Fruit fly (Drosophila melanogaster) whole organism, embryonic: ENCODE measurements around the gene CG8677.

Experiments
- Ada2b ChIP-seq: fragments of 200-800 bp; sonication (Bioruptor generic); IDR thresholded peaks from 2 replicates; pipeline ENCODE4 v1.3.6; 2022; ENCODE audit warnings: missing biosample characterization, missing genetic modification characterization
- Atf3 ChIP-seq: fragments of 200-800 bp; sonication (Bioruptor generic); optimal IDR thresholded peaks from 3 replicates; lab custom pipeline; 2016; ENCODE audit warnings: missing biosample characterization, missing genetic modification characterization
- Atf6 ChIP-seq: fragments of 200-800 bp; sonication (Bioruptor generic); IDR thresholded peaks from 2 replicates; pipeline ENCODE4 v1.3.6; 2022; ENCODE audit warnings: missing biosample characterization, missing genetic modification characterization
- CG11093 ChIP-seq: fragments of 200-800 bp; sonication (Bioruptor generic); IDR thresholded peaks from 3 replicates; pipeline ENCODE4 v1.3.6; 2022; ENCODE audit warnings: missing biosample characterization, missing genetic modification characterization
- CG12769 ChIP-seq: fragments of 200-800 bp; sonication (Bioruptor generic); optimal IDR thresholded peaks from 2 replicates; lab custom pipeline; 2019; ENCODE audit warnings: missing biosample characterization, mild to moderate bottlenecking, missing genetic modification characterization, moderate library complexity
- CG16813 ChIP-seq: fragments of 200-800 bp; sonication (Bioruptor generic); IDR thresholded peaks from 3 replicates; pipeline ENCODE4 v1.3.6; 2022; ENCODE audit warnings: missing biosample characterization, missing genetic modification characterization; ENCODE audit not compliant: partially characterized antibody
- CG17802 ChIP-seq: fragments of 200-800 bp; sonication (Bioruptor generic); optimal IDR thresholded peaks from 2 replicates; lab custom pipeline; 2018; ENCODE audit warnings: missing biosample characterization, mild to moderate bottlenecking, missing genetic modification characterization, moderate library complexity
- CG18262 ChIP-seq: fragments of 200-800 bp; optimal IDR thresholded peaks from 3 replicates; lab custom pipeline; 2019; ENCODE audit warnings: missing biosample characterization, mild to moderate bottlenecking, missing genetic modification characterization, moderate library complexity
- CG2712 ChIP-seq: fragments of 200-800 bp; optimal IDR thresholded peaks from 3 replicates; lab custom pipeline; 2019; ENCODE audit warnings: missing biosample characterization, mild to moderate bottlenecking, missing genetic modification characterization, moderate library complexity
- CG30403 ChIP-seq: fragments of 200-800 bp; sonication (Bioruptor generic); optimal IDR thresholded peaks from 3 replicates; lab custom pipeline; 2016; ENCODE audit warnings: missing biosample characterization, missing genetic modification characterization
- CG31365 ChIP-seq: fragments of 200-800 bp; sonication (Bioruptor generic); optimal IDR thresholded peaks from 2 replicates; lab custom pipeline; 2018; ENCODE audit warnings: missing biosample characterization, mild to moderate bottlenecking, missing genetic modification characterization
- CG34422 ChIP-seq: fragments of 200-800 bp; sonication (Bioruptor generic); IDR thresholded peaks from 3 replicates; pipeline ENCODE4 v1.3.6; 2022; ENCODE audit warnings: missing biosample characterization, missing genetic modification characterization
- CG4328 ChIP-seq: fragments of 200-800 bp; sonication (Bioruptor generic); optimal IDR thresholded peaks from 3 replicates; lab custom pipeline; 2017; ENCODE audit warnings: missing biosample characterization, missing genetic modification reagents, missing genetic modification characterization
- CG6175 ChIP-seq: fragments of 200-800 bp; sonication (Bioruptor generic); IDR thresholded peaks from 3 replicates; pipeline ENCODE4 v1.3.6; 2022; ENCODE audit warnings: missing biosample characterization, missing genetic modification characterization
- CG7372 ChIP-seq: fragments of 200-800 bp; sonication (Bioruptor generic); IDR thresholded peaks from 2 replicates; pipeline ENCODE4 v1.3.6; 2022; ENCODE audit warnings: missing biosample characterization, missing genetic modification characterization
- CG7987 ChIP-seq: fragments of 200-800 bp; sonication (Bioruptor generic); optimal IDR thresholded peaks from 2 replicates; lab custom pipeline; 2018; ENCODE audit warnings: missing biosample characterization, mild to moderate bottlenecking, missing genetic modification characterization, moderate library complexity
- CG9817 ChIP-seq: fragments of 200-800 bp; sonication (Bioruptor generic); optimal IDR thresholded peaks from 2 replicates; lab custom pipeline; 2018; ENCODE audit warnings: missing biosample characterization, mild to moderate bottlenecking, missing genetic modification characterization, moderate library complexity
- Camta ChIP-seq: fragments of 200-800 bp; sonication (Bioruptor generic); optimal IDR thresholded peaks from 2 replicates; lab custom pipeline; 2016; ENCODE audit warnings: missing biosample characterization, missing genetic modification characterization
- Dfd ChIP-seq, 2 experiments: fragments of >200 bp; optimal IDR thresholded peaks; 2 replicates each; lab custom pipeline; 2017; ENCODE audit warnings: missing biosample characterization in 2 of 2, missing genetic modification characterization in 2 of 2
- Doc2 ChIP-seq: fragments of 200-800 bp; sonication (Bioruptor generic); IDR thresholded peaks from 2 replicates; pipeline ENCODE4 v1.3.6; 2022; ENCODE audit warnings: missing biosample characterization, missing genetic modification characterization
- E2f2 ChIP-seq: fragments of 200-800 bp; sonication (Bioruptor generic); IDR thresholded peaks from 2 replicates; pipeline ENCODE4 v1.3.6; 2022; ENCODE audit warnings: missing biosample characterization, missing genetic modification characterization
- GATAe ChIP-seq: fragments of 200-800 bp; sonication (Bioruptor generic); conservative IDR thresholded peaks from 2 replicates; pipeline ENCODE4 v1.3.6; 2022; ENCODE audit warnings: missing biosample characterization, missing genetic modification characterization
- H2.0 ChIP-seq: fragments of 200-800 bp; sonication (Bioruptor generic); IDR thresholded peaks from 2 replicates; pipeline ENCODE4 v1.3.6; 2022; ENCODE audit warnings: missing biosample characterization, missing genetic modification characterization
- HmgZ ChIP-seq: fragments of 200-800 bp; sonication (Bioruptor generic); optimal IDR thresholded peaks from 2 replicates; lab custom pipeline; 2018; ENCODE audit warnings: missing biosample characterization, mild to moderate bottlenecking, missing genetic modification characterization
- Kr ChIP-seq: fragments of 200-800 bp; sonication (Bioruptor generic); optimal IDR thresholded peaks from 2 replicates; lab custom pipeline; 2017; ENCODE audit warnings: missing biosample characterization, mild to moderate bottlenecking, missing genetic modification characterization
- NfI ChIP-seq: fragments of 200-800 bp; sonication (Bioruptor generic); optimal IDR thresholded peaks from 3 replicates; lab custom pipeline; 2018; ENCODE audit warnings: missing biosample characterization, mild to moderate bottlenecking, missing genetic modification characterization, moderate library complexity
- Xbp1 ChIP-seq: fragments of 200-800 bp; sonication (Bioruptor generic); optimal IDR thresholded peaks from 3 replicates; lab custom pipeline; 2016; ENCODE audit warnings: missing biosample characterization, mild to moderate bottlenecking, missing genetic modification characterization
- abd-A ChIP-seq: fragments of 200-800 bp; sonication (Bioruptor generic); optimal IDR thresholded peaks from 3 replicates; lab custom pipeline; 2019; ENCODE audit warnings: missing biosample characterization, mild to moderate bottlenecking, missing genetic modification characterization, moderate library complexity
- chinmo ChIP-seq: fragments of 200-800 bp; sonication (Bioruptor generic); IDR thresholded peaks from 4 replicates; pipeline ENCODE4 v1.3.6; 2022; ENCODE audit warnings: missing biosample characterization, missing genetic modification characterization; ENCODE audit not compliant: partially characterized antibody
- crol ChIP-seq: fragments of 200-800 bp; sonication (Bioruptor generic); IDR thresholded peaks from 2 replicates; pipeline ENCODE4 v1.3.6; 2022; ENCODE audit warnings: missing biosample characterization, missing genetic modification characterization
- ftz-f1 ChIP-seq: fragments of 200-800 bp; sonication (Bioruptor generic); optimal IDR thresholded peaks from 2 replicates; lab custom pipeline; 2016; ENCODE audit warnings: missing biosample characterization, missing genetic modification characterization
- gce ChIP-seq: fragments of 200-800 bp; sonication (Bioruptor generic); IDR thresholded peaks from 3 replicates; pipeline ENCODE4 v1.3.6; 2022; ENCODE audit warnings: missing biosample characterization, missing genetic modification characterization
- gcm2 ChIP-seq: fragments of 200-800 bp; sonication (Bioruptor generic); optimal IDR thresholded peaks from 2 replicates; lab custom pipeline; 2016; ENCODE audit warnings: missing biosample characterization, missing genetic modification characterization
- hbn ChIP-seq: fragments of 200-800 bp; sonication (Bioruptor generic); IDR thresholded peaks from 2 replicates; pipeline ENCODE4 v1.3.6; 2022; ENCODE audit warnings: missing biosample characterization, missing genetic modification characterization; ENCODE audit not compliant: partially characterized antibody
- her ChIP-seq: fragments of 200-800 bp; sonication (Bioruptor generic); optimal IDR thresholded peaks from 2 replicates; lab custom pipeline; 2016; ENCODE audit warnings: missing biosample characterization, missing genetic modification characterization
- lov ChIP-seq, 2 experiments: fragments of 200-800 bp in 1 of 2; fragments of >200 bp in 1 of 2; sonication (Bioruptor generic) in 1 of 2; IDR thresholded peaks in 1 of 2; optimal IDR thresholded peaks in 1 of 2; 2 replicates in 1 of 2; 3 replicates in 1 of 2; pipeline versions ENCODE4 v1.3.6 to Lab custom; 2017 to 2022; ENCODE audit warnings: missing biosample characterization in 1 of 2, missing genetic modification characterization in 1 of 2
- nom ChIP-seq: fragments of 200-800 bp; sonication (Bioruptor generic); optimal IDR thresholded peaks from 2 replicates; lab custom pipeline; 2017; ENCODE audit warnings: missing biosample characterization, missing genetic modification characterization, mild to moderate bottlenecking, moderate library complexity, missing genetic modification reagents
- onecut ChIP-seq: fragments of 200-800 bp; sonication (Bioruptor generic); IDR thresholded peaks from 2 replicates; pipeline ENCODE4 v1.3.6; 2022; ENCODE audit warnings: missing biosample characterization, missing genetic modification characterization
- pan ChIP-seq, 4 experiments: fragments of >200 bp in 3 of 4; fragments of 200-800 bp in 1 of 4; sonication (Bioruptor generic) in 1 of 4; optimal IDR thresholded peaks in 3 of 4; IDR thresholded peaks in 1 of 4; 2 replicates each; pipeline versions ENCODE4 v1.3.6 to Lab custom; 2017 to 2022; ENCODE audit warnings: missing biosample characterization in 2 of 4, missing genetic modification characterization in 2 of 4, mixed read lengths in 1 of 4
- pho ChIP-seq: fragments of 200-800 bp; sonication (Bioruptor generic); optimal IDR thresholded peaks from 2 replicates; lab custom pipeline; 2016; ENCODE audit warnings: missing biosample characterization, missing genetic modification characterization
- pros ChIP-seq: fragments of 200-800 bp; sonication (Bioruptor generic); optimal IDR thresholded peaks from 3 replicates; lab custom pipeline; 2019; ENCODE audit warnings: missing biosample characterization, mild to moderate bottlenecking, missing genetic modification characterization, moderate library complexity
- psq ChIP-seq: fragments of 200-800 bp; sonication (Bioruptor generic); optimal IDR thresholded peaks from 2 replicates; lab custom pipeline; 2017; ENCODE audit warnings: missing biosample characterization, missing genetic modification characterization
- pzg ChIP-seq: fragments of 200-800 bp; sonication (Bioruptor generic); optimal IDR thresholded peaks from 3 replicates; lab custom pipeline; 2018; ENCODE audit warnings: missing biosample characterization, mild to moderate bottlenecking, missing genetic modification characterization, moderate library complexity
- rib ChIP-seq: fragments of 200-800 bp; sonication (Bioruptor generic); IDR thresholded peaks from 2 replicates; pipeline ENCODE4 v1.3.6; 2022; ENCODE audit warnings: missing biosample characterization, missing genetic modification characterization
- scrt ChIP-seq: fragments of 200-800 bp; sonication (Bioruptor generic); optimal IDR thresholded peaks from 2 replicates; lab custom pipeline; 2018; ENCODE audit warnings: missing biosample characterization, mild to moderate bottlenecking, missing genetic modification characterization, moderate library complexity
- sens ChIP-seq: fragments of 200-800 bp; sonication (Bioruptor generic); peaks from one replicate; lab custom pipeline; 2016; ENCODE audit warnings: missing biosample characterization, missing genetic modification characterization
- tna ChIP-seq: fragments of 200-800 bp; sonication (Bioruptor generic); IDR thresholded peaks from 2 replicates; pipeline ENCODE4 v1.3.6; 2022; ENCODE audit warnings: missing biosample characterization, missing genetic modification characterization; ENCODE audit not compliant: partially characterized antibody
- zen2 ChIP-seq: fragments of 200-800 bp; sonication (Bioruptor generic); IDR thresholded peaks from 3 replicates; pipeline ENCODE4 v1.3.6; 2022; ENCODE audit warnings: missing biosample characterization, missing genetic modification characterization; ENCODE audit not compliant: partially characterized antibody

The CG8677 gene

DNA sequence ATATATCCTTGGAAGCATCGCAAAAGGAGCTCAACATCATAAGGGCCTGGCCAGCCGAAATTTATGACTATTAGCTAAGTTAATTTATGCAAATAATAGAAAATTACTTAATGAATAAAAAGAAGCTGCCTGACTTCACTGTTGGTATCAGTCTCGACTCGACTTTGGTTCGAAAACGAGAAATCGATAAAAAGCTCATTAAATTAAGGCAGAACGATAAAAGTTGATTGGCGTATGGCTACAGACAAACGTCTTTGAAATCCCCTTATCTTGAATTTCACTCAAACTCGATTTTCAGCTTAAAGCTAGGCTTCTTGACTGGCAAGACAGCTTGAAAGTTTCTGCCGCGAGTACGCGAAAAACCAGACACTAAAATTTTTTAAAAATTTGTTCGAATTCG, 21.3 kb downstream of the CG8677 start:
- TF ChIP-seq GATAe (GFP tag; lab: Robert Waterston, UW) (no peak), her (GFP tag; lab: Kevin White, UChicago) (no peak), CG16813 (no peak), onecut (GFP tag; lab: Robert Waterston, UW) (peak; percentile 59), abd-A (peak; percentile 58)

DNA sequence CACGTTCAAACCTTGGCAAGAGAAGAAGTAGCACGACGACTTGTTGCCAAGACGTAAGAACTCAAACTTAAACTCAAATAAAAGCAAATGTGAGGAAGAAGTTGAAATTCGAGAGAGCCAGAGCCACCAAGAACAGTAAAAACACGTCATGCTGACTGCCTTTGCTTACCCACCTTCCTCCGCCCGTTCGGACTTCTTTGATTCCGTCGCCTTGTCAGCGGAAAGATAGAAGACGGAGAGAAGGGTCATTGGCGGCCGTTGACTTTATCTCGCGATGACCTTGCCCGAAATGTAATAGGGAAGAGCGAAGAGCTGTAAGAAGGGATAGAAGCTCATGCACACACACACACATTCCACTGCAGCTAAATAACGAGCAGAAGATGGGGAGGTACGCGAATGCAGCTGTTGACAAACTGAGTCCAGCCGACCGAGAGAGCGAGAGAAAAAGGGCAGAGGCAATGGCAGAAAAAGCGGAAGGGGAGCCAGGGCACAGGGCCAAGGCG, 22.9 kb downstream of the CG8677 start:
- TF ChIP-seq H2.0 = no peak
- TF ChIP-seq CG6175 (GFP tag; lab: Robert Waterston, UW) = no peak
- TF ChIP-seq CG4328 (GFP tag; lab: Kevin White, UChicago) = no peak
- TF ChIP-seq pan (optimal IDR thresholded peaks at IDR 0.05; lab: Kevin White, UChicago) = no peak
- TF ChIP-seq pan (GFP tag; optimal IDR thresholded peaks at IDR 0.05 in 1 of 2, IDR thresholded peaks at IDR 0.05 in 1 of 2) = no peak
- no peak for TF ChIP-seq CG31365 (tag; lab: Kevin White, UChicago)
- TF ChIP-seq ftz-f1 = peak; percentile 43
- no peak for TF ChIP-seq lov (optimal IDR thresholded peaks at IDR 0.05; lab: Kevin White, UChicago)
- TF ChIP-seq lov (GFP tag; IDR thresholded peaks at IDR 0.05; lab: Robert Waterston, UW) = 0 out of 3 replicates have a peak, but pooled peaks have one; percentile 63
- TF ChIP-seq CG18262 (tag; lab: Kevin White, UChicago) = no peak
- TF ChIP-seq chinmo (GFP tag; lab: Robert Waterston, UW) = peak; percentile 80; the same call in 2 of the 4 replicates
- no peak for TF ChIP-seq Atf3 (GFP tag; lab: Kevin White, UChicago)
- 0 out of 2 replicates have a peak, but pooled peaks have one; percentile 12 for TF ChIP-seq Atf6
- TF ChIP-seq CG7987 (GFP tag; lab: Kevin White, UChicago) = no peak
- TF ChIP-seq nom = no peak
- no peak for TF ChIP-seq CG30403
- TF ChIP-seq NfI (GFP tag; lab: Kevin White, UChicago) = no peak
- TF ChIP-seq CG2712 = no peak
- TF ChIP-seq E2f2 (GFP tag; lab: Robert Waterston, UW) = no peak
- TF ChIP-seq CG12769 (tag; lab: Kevin White, UChicago) = peak; percentile 54
- TF ChIP-seq sens (GFP tag; lab: Kevin White, UChicago) = peak; percentile 61
- TF ChIP-seq zen2 = no peak
- TF ChIP-seq gce = no peak
- TF ChIP-seq Ada2b (GFP tag; lab: Robert Waterston, UW) = no peak
- TF ChIP-seq Camta (GFP tag; lab: Kevin White, UChicago) = no peak
- no peak for TF ChIP-seq CG11093 (GFP tag; lab: Robert Waterston, UW)
- no peak for TF ChIP-seq gcm2
- peak; percentile 47 for TF ChIP-seq scrt (GFP tag; lab: Kevin White, UChicago)
- no peak for TF ChIP-seq Kr (GFP tag; lab: Kevin White, UChicago)
- no peak for TF ChIP-seq pzg (GFP tag; lab: Kevin White, UChicago)
- TF ChIP-seq CG9817 (tag; lab: Kevin White, UChicago) = no peak
- peak; percentile 97 for TF ChIP-seq pros (GFP tag; lab: Kevin White, UChicago)
- TF ChIP-seq hbn (GFP tag; lab: Robert Waterston, UW) = no peak
- no peak for TF ChIP-seq pho (GFP tag; lab: Kevin White, UChicago)
- TF ChIP-seq Xbp1 (GFP tag; lab: Kevin White, UChicago) = peak; percentile 12
- TF ChIP-seq CG7372 (GFP tag; lab: Robert Waterston, UW) = no peak
- TF ChIP-seq tna (GFP tag; lab: Robert Waterston, UW) = no peak
- TF ChIP-seq Dfd (GFP tag; optimal IDR thresholded peaks at IDR 0.05; lab: Kevin White, UChicago) = no peak
- TF ChIP-seq HmgZ = no peak
- TF ChIP-seq CG34422 = no peak
- TF ChIP-seq Doc2 = no peak
- peak; percentile 73 for TF ChIP-seq crol (GFP tag; lab: Robert Waterston, UW)
- peak; percentile 22 for TF ChIP-seq psq (GFP tag; lab: Kevin White, UChicago)
- TF ChIP-seq CG17802 (tag; lab: Kevin White, UChicago) = no peak
- peak; percentile 26; the same call in 1 of the 2 replicates for TF ChIP-seq rib (GFP tag; lab: Robert Waterston, UW)
